Worm (Caenorhabditis elegans) whole organism, late embryonic: ENCODE data around the gene H21P03.10.

ENCODE experiments used
- C08G9.2 ChIP-seq: sonication (generic microtip); optimal IDR thresholded peaks from 2 replicates; lab custom pipeline; 2016; ENCODE audit warnings: mild to moderate bottlenecking, missing genetic modification characterization, moderate library complexity, missing compliant biosample characterization
- C38D4.7 ChIP-seq: fragments of 200-800 bp; sonication (Bioruptor generic); optimal IDR thresholded peaks from 2 replicates; lab custom pipeline; 2018; ENCODE audit warnings: mild to moderate bottlenecking, missing genetic modification characterization, moderate library complexity, missing compliant biosample characterization
- F13H6.1 ChIP-seq: sonication (generic microtip); optimal IDR thresholded peaks from 2 replicates; lab custom pipeline; 2016; ENCODE audit warnings: missing genetic modification characterization, missing compliant biosample characterization
- K02D7.2 ChIP-seq: sonication (generic microtip); optimal IDR thresholded peaks from 2 replicates; lab custom pipeline; 2017; ENCODE audit warnings: mild to moderate bottlenecking, missing genetic modification characterization, missing compliant biosample characterization
- K09A11.1 ChIP-seq: sonication (generic microtip); optimal IDR thresholded peaks from 2 replicates; lab custom pipeline; 2017; ENCODE audit warnings: antibody characterized with exemption, mild to moderate bottlenecking, missing genetic modification characterization, missing compliant biosample characterization; ENCODE audit not compliant: insufficient read depth
- T23F11.4 ChIP-seq: fragments of 200-800 bp; sonication (Bioruptor generic); optimal IDR thresholded peaks from 2 replicates; lab custom pipeline; 2018; ENCODE audit warnings: mild to moderate bottlenecking, missing genetic modification characterization, missing compliant biosample characterization
- Y22D7AL.16 ChIP-seq: sonication (generic microtip); optimal IDR thresholded peaks from 2 replicates; lab custom pipeline; 2016; ENCODE audit warnings: missing genetic modification characterization, missing compliant biosample characterization
- ahr-1 ChIP-seq: sonication (generic microtip); optimal IDR thresholded peaks from 2 replicates; lab custom pipeline; 2016; ENCODE audit warnings: missing genetic modification characterization, missing compliant biosample characterization
- ama-1 ChIP-seq: fragments of 150-350 bp; optimal IDR thresholded peaks from 2 replicates; lab custom pipeline; 2014
- ceh-14 ChIP-seq: sonication (generic microtip); optimal IDR thresholded peaks from 2 replicates; lab custom pipeline; 2016; ENCODE audit warnings: missing genotype, missing genetic modification characterization, missing compliant biosample characterization
- ceh-19 ChIP-seq: fragments of 200-800 bp; sonication (Bioruptor generic); optimal IDR thresholded peaks from 2 replicates; lab custom pipeline; 2018; ENCODE audit warnings: mild to moderate bottlenecking, missing genetic modification characterization, missing compliant biosample characterization
- ceh-22 ChIP-seq: sonication (generic microtip); optimal IDR thresholded peaks from 2 replicates; lab custom pipeline; 2017; ENCODE audit warnings: missing biosample characterization, missing genetic modification characterization
- ceh-31 ChIP-seq: sonication (generic microtip); optimal IDR thresholded peaks from 2 replicates; lab custom pipeline; 2016; ENCODE audit warnings: missing genetic modification characterization, missing compliant biosample characterization
- ceh-34 ChIP-seq: sonication (generic microtip); optimal IDR thresholded peaks from 2 replicates; lab custom pipeline; 2016; ENCODE audit warnings: mild to moderate bottlenecking, missing genetic modification characterization, missing compliant biosample characterization
- ceh-45 ChIP-seq: fragments of 200-800 bp; sonication (Bioruptor generic); IDR thresholded peaks from 2 replicates; pipeline ENCODE4 v1.3.6; 2022; ENCODE audit warnings: missing genetic modification reagents, missing genetic modification characterization, missing compliant biosample characterization
- ceh-48 ChIP-seq: sonication (generic microtip); optimal IDR thresholded peaks from 2 replicates; lab custom pipeline; 2016; ENCODE audit warnings: missing genetic modification characterization, inconsistent platforms, missing compliant biosample characterization
- ceh-9 ChIP-seq: sonication (generic microtip); optimal IDR thresholded peaks from 2 replicates; lab custom pipeline; 2016; ENCODE audit warnings: mild to moderate bottlenecking, missing genetic modification characterization, inconsistent platforms, missing compliant biosample characterization
- dmd-4 ChIP-seq: sonication (generic microtip); optimal IDR thresholded peaks from 2 replicates; lab custom pipeline; 2016; ENCODE audit warnings: borderline replicate concordance, missing genetic modification characterization, missing compliant biosample characterization
- elt-2 ChIP-seq: sonication (generic microtip); optimal IDR thresholded peaks from 2 replicates; lab custom pipeline; 2016; ENCODE audit warnings: missing genetic modification reagents, missing genetic modification characterization, missing compliant biosample characterization
- elt-4 ChIP-seq: sonication (generic microtip); optimal IDR thresholded peaks from 2 replicates; lab custom pipeline; 2016; ENCODE audit warnings: missing genetic modification characterization, missing compliant biosample characterization
- eyg-1 ChIP-seq: sonication (generic microtip); optimal IDR thresholded peaks from 2 replicates; lab custom pipeline; 2016; ENCODE audit warnings: missing genotype, missing genetic modification characterization, missing compliant biosample characterization
- fax-1 ChIP-seq: sonication (generic microtip); optimal IDR thresholded peaks from 2 replicates; lab custom pipeline; 2016; ENCODE audit warnings: missing genotype, missing genetic modification characterization, missing compliant biosample characterization
- fkh-10 ChIP-seq: fragments of 150-350 bp; optimal IDR thresholded peaks from 2 replicates; lab custom pipeline; 2014; ENCODE audit warnings: missing biosample characterization, missing genetic modification reagents, missing genetic modification characterization
- fkh-6 ChIP-seq: sonication (generic microtip); optimal IDR thresholded peaks from 2 replicates; lab custom pipeline; 2016; ENCODE audit warnings: missing genetic modification characterization, missing compliant biosample characterization
- hlh-30 ChIP-seq: sonication (generic microtip); optimal IDR thresholded peaks from 2 replicates; lab custom pipeline; 2017; ENCODE audit warnings: antibody characterized with exemption, missing genetic modification characterization, missing compliant biosample characterization; ENCODE audit not compliant: insufficient read depth
- hlh-6 ChIP-seq: sonication (generic microtip); optimal IDR thresholded peaks from 2 replicates; lab custom pipeline; 2016; ENCODE audit warnings: missing genotype, missing genetic modification characterization, missing compliant biosample characterization
- hlh-8 ChIP-seq: sonication (generic microtip); optimal IDR thresholded peaks from 2 replicates; lab custom pipeline; 2016; ENCODE audit warnings: missing genotype, missing genetic modification characterization, missing compliant biosample characterization
- lim-6 ChIP-seq: sonication (generic microtip); optimal IDR thresholded peaks from 2 replicates; lab custom pipeline; 2016; ENCODE audit warnings: missing genetic modification characterization, missing compliant biosample characterization
- lin-11 ChIP-seq: fragments of 200-800 bp; sonication (Bioruptor generic); optimal IDR thresholded peaks from 2 replicates; lab custom pipeline; 2018; ENCODE audit warnings: mild to moderate bottlenecking, missing genetic modification characterization, missing compliant biosample characterization
- mec-3 ChIP-seq: sonication (generic microtip); optimal IDR thresholded peaks from 2 replicates; lab custom pipeline; 2016; ENCODE audit warnings: borderline replicate concordance, missing genetic modification characterization, missing compliant biosample characterization
- nhr-11 ChIP-seq: fragments of 150-350 bp; optimal IDR thresholded peaks from 2 replicates; lab custom pipeline; 2014; ENCODE audit warnings: missing biosample characterization, missing genetic modification characterization
- nhr-232 ChIP-seq: sonication (generic microtip); optimal IDR thresholded peaks from 2 replicates; lab custom pipeline; 2016; ENCODE audit warnings: missing genetic modification characterization, missing compliant biosample characterization
- odd-2 ChIP-seq: sonication (generic microtip); optimal IDR thresholded peaks from 2 replicates; lab custom pipeline; 2017; ENCODE audit warnings: antibody characterized with exemption, mild to moderate bottlenecking, missing genetic modification characterization, missing compliant biosample characterization
- pax-1 ChIP-seq: fragments of 150-350 bp; optimal IDR thresholded peaks from 2 replicates; lab custom pipeline; 2014; ENCODE audit warnings: missing biosample characterization, missing genetic modification characterization
- pha-4 ChIP-seq: fragments of 150-350 bp; optimal IDR thresholded peaks from 2 replicates; lab custom pipeline; 2018; ENCODE audit warnings: missing biosample characterization, missing genetic modification reagents, missing genetic modification characterization
- pqm-1 ChIP-seq: sonication (generic microtip); optimal IDR thresholded peaks from 2 replicates; lab custom pipeline; 2016; ENCODE audit warnings: missing genetic modification characterization, missing compliant biosample characterization
- pros-1 ChIP-seq: fragments of 150-350 bp; optimal IDR thresholded peaks from 2 replicates; lab custom pipeline; 2014; ENCODE audit warnings: missing biosample characterization, missing genetic modification reagents, missing genetic modification characterization
- ref-2 ChIP-seq: sonication (generic microtip); optimal IDR thresholded peaks from 2 replicates; lab custom pipeline; 2016; ENCODE audit warnings: missing genetic modification characterization, missing compliant biosample characterization
- rnt-1 ChIP-seq: sonication (generic microtip); optimal IDR thresholded peaks from 2 replicates; lab custom pipeline; 2016; ENCODE audit warnings: missing genetic modification characterization, missing compliant biosample characterization
- sox-2 ChIP-seq: fragments of 200-800 bp; sonication (Bioruptor generic); IDR thresholded peaks from 2 replicates; pipeline ENCODE4 v1.3.6; 2022; ENCODE audit warnings: missing genetic modification reagents, missing genetic modification characterization, missing compliant biosample characterization
- tbx-2 ChIP-seq: sonication (generic microtip); optimal IDR thresholded peaks from 2 replicates; lab custom pipeline; 2016; ENCODE audit warnings: missing genetic modification characterization, missing compliant biosample characterization
- tbx-7 ChIP-seq: sonication (generic microtip); optimal IDR thresholded peaks from 2 replicates; lab custom pipeline; 2016; ENCODE audit warnings: missing genotype, missing genetic modification characterization, missing compliant biosample characterization
- ttx-3 ChIP-seq: sonication (generic microtip); optimal IDR thresholded peaks from 2 replicates; lab custom pipeline; 2016; ENCODE audit warnings: missing genetic modification reagents, missing genetic modification characterization, missing compliant biosample characterization
- unc-86 ChIP-seq: sonication (generic microtip); optimal IDR thresholded peaks from 2 replicates; lab custom pipeline; 2016; ENCODE audit warnings: missing genetic modification characterization, missing compliant biosample characterization

The H21P03.10 gene

ce11 chrIV:11524241-11524692 is 23.7 kb downstream of the H21P03.10 start, which contains the start of gene mep-1 (continued):
- TF ChIP-seq dmd-4 (tag; lab: Kevin White, UChicago) (peak; percentile 55), tbx-2 (tag; lab: Kevin White, UChicago) (peak; percentile 69), lim-6 (tag; lab: Kevin White, UChicago) (no peak)

DNA sequence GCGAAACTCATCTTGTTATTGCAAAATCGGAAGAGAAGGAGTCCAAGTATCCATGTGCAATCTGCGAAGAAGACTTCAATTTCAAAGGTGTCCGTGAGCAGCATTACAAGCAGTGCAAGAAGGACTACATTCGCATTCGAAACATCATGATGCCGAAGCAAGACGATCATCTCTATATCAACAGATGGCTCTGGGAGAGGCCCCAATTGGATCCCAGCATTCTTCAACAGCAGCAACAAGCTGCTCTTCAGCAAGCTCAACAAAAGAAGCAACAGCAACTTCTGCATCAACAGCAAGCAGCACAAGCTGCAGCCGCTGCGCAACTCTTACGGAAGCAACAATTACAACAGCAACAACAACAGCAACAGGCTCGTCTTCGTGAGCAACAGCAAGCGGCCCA is 25.7 kb downstream of the H21P03.10 start:
- TF ChIP-seq hlh-8 (no peak), nhr-232 (no peak), odd-2 (no peak), nhr-11 (tag; lab: Kevin White, UChicago) (no peak), hlh-6 (no peak), ttx-3 (tag; lab: Kevin White, UChicago) (no peak), ceh-14 (tag; lab: Kevin White, UChicago) (no peak), T23F11.4 (GFP tag; lab: Kevin White, UChicago) (no peak), ceh-31 (no peak)

ce11 chrIV:11527752-11528151 is 27.2 kb downstream of the H21P03.10 start, which contains the start of gene M04B2.2:
Gene M04B2.2 (plus strand): TSS chrIV:11528052.
- TF ChIP-seq ama-1: peak; percentile 47
- TF ChIP-seq C38D4.7 (GFP tag; lab: Kevin White, UChicago): no peak
- TF ChIP-seq ceh-45 (GFP tag; lab: Robert Waterston, UW): no peak

- no peak for TF ChIP-seq pha-4 (tag; lab: Kevin White, UChicago)
- TF ChIP-seq nhr-232: no peak
- no peak for TF ChIP-seq ceh-31
- no peak for TF ChIP-seq ref-2 (tag; lab: Kevin White, UChicago)
- no peak for TF ChIP-seq lin-11 (tag; lab: Kevin White, UChicago)
- no peak for TF ChIP-seq Y22D7AL.16
These were observed 48.1 kb downstream of the H21P03.10 start, which contains the start of gene M04B2.7 for ce11 chrIV:11548671-11549070. Gene M04B2.7 (minus strand): TSS chrIV:11548771.

DNA sequence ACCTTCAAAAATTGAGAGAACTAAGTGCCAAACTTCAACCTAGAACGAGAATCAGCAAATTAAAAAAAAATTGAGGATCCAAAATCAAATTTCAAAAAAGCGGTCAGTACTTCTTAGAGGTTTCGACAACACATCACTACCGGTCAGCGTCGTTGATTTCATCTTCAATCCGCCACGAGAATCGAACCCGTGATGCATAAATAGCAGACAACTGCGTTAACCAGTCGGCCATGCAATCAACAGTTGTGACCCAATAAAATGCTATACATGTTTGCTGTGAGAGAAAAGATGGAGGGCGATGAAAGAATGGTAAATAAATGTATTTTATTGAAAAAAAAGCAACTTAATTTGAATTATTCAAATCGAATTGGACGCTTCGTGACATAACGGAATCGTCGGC is 49.2 kb downstream of the H21P03.10 start:
- TF ChIP-seq fkh-6 (tag; lab: Kevin White, UChicago) (peak; percentile 89), sox-2 (peak; percentile 60), mec-3 (tag; lab: Kevin White, UChicago) (no peak), hlh-30 (tag; lab: Kevin White, UChicago) (peak; percentile 92), C38D4.7 (GFP tag; lab: Kevin White, UChicago) (peak; percentile 70), ceh-22 (no peak), ceh-19 (GFP tag; lab: Kevin White, UChicago) (peak; percentile 77), C08G9.2 (tag; lab: Kevin White, UChicago) (peak; percentile 72), pax-1 (tag; lab: Kevin White, UChicago) (no peak), elt-4 (tag; lab: Kevin White, UChicago) (no peak), ahr-1 (tag; lab: Kevin White, UChicago) (peak; percentile 10), T23F11.4 (GFP tag; lab: Kevin White, UChicago) (peak; percentile 76), Y22D7AL.16 (peak; percentile 70), pha-4 (tag; lab: Kevin White, UChicago) (no peak), K09A11.1 (tag; lab: Kevin White, UChicago) (peak; percentile 81), ceh-48 (peak; percentile 57), lim-6 (tag; lab: Kevin White, UChicago) (peak; percentile 60), hlh-8 (peak; percentile 55), tbx-7 (tag; lab: Kevin White, UChicago) (peak; percentile 39), ceh-14 (tag; lab: Kevin White, UChicago) (peak; percentile 37), eyg-1 (tag; lab: Kevin White, UChicago) (peak; percentile 50), F13H6.1 (peak; percentile 75), K02D7.2 (peak; percentile 79), pqm-1 (tag; lab: Kevin White, UChicago) (no peak), rnt-1 (tag; lab: Kevin White, UChicago) (peak; percentile 75), elt-2 (tag; lab: Kevin White, UChicago) (peak; percentile 88), nhr-232 (peak; percentile 82), pros-1 (peak; percentile 9), ceh-9 (tag; lab: Kevin White, UChicago) (peak; percentile 51), hlh-6 (peak; percentile 77), fax-1 (peak; percentile 75), unc-86 (tag; lab: Kevin White, UChicago) (peak; percentile 74), fkh-10 (peak; percentile 83), ceh-34 (tag; lab: Kevin White, UChicago) (peak; percentile 74)
